Worm (Caenorhabditis elegans): ENCODE results near the gene F38A1.9.

ce11 chrIV:1232419-1233145, 12.6 kb downstream of the F38A1.9 start:
- TF ChIP-seq zip-4 (GFP tag; optimal IDR thresholded peaks at IDR 0.05) = no peak
- TF ChIP-seq lin-13 (GFP tag; optimal IDR thresholded peaks at IDR 0.05) = no peak
- no peak for TF ChIP-seq ztf-4 (tag; optimal IDR thresholded peaks at IDR 0.05)
- no peak for TF ChIP-seq lsy-2 (tag; optimal IDR thresholded peaks at IDR 0.05)

Measured in whole organism, L1 larva.